Fruit fly (Drosophila melanogaster) whole organism, prepupa: ENCODE measurements around the gene Nfs1.

Experiments
- CG11902 ChIP-seq: fragments of 200-800 bp; sonication (Bioruptor generic); optimal IDR thresholded peaks from 3 replicates; lab custom pipeline; 2016; ENCODE audit warnings: missing biosample characterization, missing genetic modification characterization
- CG16779 ChIP-seq: fragments of 200-800 bp; sonication (Bioruptor generic); optimal IDR thresholded peaks from 3 replicates; lab custom pipeline; 2017; ENCODE audit warnings: missing biosample characterization, mild to moderate bottlenecking, missing genetic modification characterization
- Ets96B ChIP-seq: fragments of 200-800 bp; optimal IDR thresholded peaks from 2 replicates; lab custom pipeline; 2019; ENCODE audit warnings: missing biosample characterization, mild to moderate bottlenecking, missing genetic modification characterization, moderate library complexity
- Sox14 ChIP-seq: fragments of 200-800 bp; sonication (Bioruptor generic); optimal IDR thresholded peaks from 3 replicates; lab custom pipeline; 2016; ENCODE audit warnings: missing biosample characterization, missing genetic modification characterization
- Sox15 ChIP-seq: fragments of 200-800 bp; sonication (Bioruptor generic); optimal IDR thresholded peaks from 3 replicates; lab custom pipeline; 2016; ENCODE audit warnings: missing biosample characterization, missing genetic modification characterization
- achi ChIP-seq: fragments of 200-800 bp; sonication (Bioruptor generic); optimal IDR thresholded peaks from 3 replicates; lab custom pipeline; 2016; ENCODE audit warnings: missing biosample characterization, missing genetic modification characterization
- dac ChIP-seq: fragments of 200-800 bp; sonication (Bioruptor generic); optimal IDR thresholded peaks from 2 replicates; lab custom pipeline; 2017; ENCODE audit warnings: missing biosample characterization, mild to moderate bottlenecking, missing genetic modification characterization
- fd59A ChIP-seq: fragments of 200-800 bp; sonication (Bioruptor generic); optimal IDR thresholded peaks from 2 replicates; lab custom pipeline; 2017; ENCODE audit warnings: missing biosample characterization, mild to moderate bottlenecking, missing genetic modification characterization, missing genetic modification reagents
- lz ChIP-seq: fragments of 200-800 bp; sonication (Bioruptor generic); optimal IDR thresholded peaks from 3 replicates; lab custom pipeline; 2016; ENCODE audit warnings: missing biosample characterization, missing genetic modification characterization
- salr ChIP-seq, 2 experiments: fragments of 200-800 bp; sonication (Bioruptor generic); optimal IDR thresholded peaks; 3 replicates each; lab custom pipeline; 2016 to 2018; ENCODE audit warnings: missing biosample characterization in 2 of 2, missing genetic modification characterization in 2 of 2, mild to moderate bottlenecking in 1 of 2
- spab ChIP-seq: fragments of 200-800 bp; sonication (Bioruptor generic); optimal IDR thresholded peaks from 2 replicates; lab custom pipeline; 2017; ENCODE audit warnings: missing biosample characterization, mild to moderate bottlenecking, missing genetic modification characterization, missing genetic modification reagents
- svp ChIP-seq: fragments of 200-800 bp; sonication (Bioruptor generic); peaks from one replicate; lab custom pipeline; 2016; ENCODE audit warnings: missing biosample characterization, missing genetic modification characterization
- topi ChIP-seq: fragments of 200-800 bp; sonication (Bioruptor generic); optimal IDR thresholded peaks from 3 replicates; lab custom pipeline; 2016; ENCODE audit warnings: missing biosample characterization, missing genetic modification characterization

- TF ChIP-seq svp (GFP tag; lab: Kevin White, UChicago) (no peak), salr (GFP tag; optimal IDR thresholded peaks at IDR 0.05; lab: Kevin White, UChicago) (no peak), fd59A (GFP tag; lab: Kevin White, UChicago) (no peak), spab (GFP tag; lab: Kevin White, UChicago) (no peak), topi (GFP tag; lab: Kevin White, UChicago) (no peak), achi (no peak), Sox14 (GFP tag; lab: Kevin White, UChicago) (no peak), CG11902 (no peak), lz (no peak), CG16779 (tag; lab: Kevin White, UChicago) (no peak), dac (GFP tag; lab: Kevin White, UChicago) (no peak), Ets96B (no peak), Sox15 (GFP tag; lab: Kevin White, UChicago) (no peak)
These were observed 43.6 kb upstream of the Nfs1 start for dm6 chr2L:11955839-11956238.
